Fruit fly (Drosophila melanogaster): ENCODE data around the gene CG15387.

CG15387 gene

DNA sequence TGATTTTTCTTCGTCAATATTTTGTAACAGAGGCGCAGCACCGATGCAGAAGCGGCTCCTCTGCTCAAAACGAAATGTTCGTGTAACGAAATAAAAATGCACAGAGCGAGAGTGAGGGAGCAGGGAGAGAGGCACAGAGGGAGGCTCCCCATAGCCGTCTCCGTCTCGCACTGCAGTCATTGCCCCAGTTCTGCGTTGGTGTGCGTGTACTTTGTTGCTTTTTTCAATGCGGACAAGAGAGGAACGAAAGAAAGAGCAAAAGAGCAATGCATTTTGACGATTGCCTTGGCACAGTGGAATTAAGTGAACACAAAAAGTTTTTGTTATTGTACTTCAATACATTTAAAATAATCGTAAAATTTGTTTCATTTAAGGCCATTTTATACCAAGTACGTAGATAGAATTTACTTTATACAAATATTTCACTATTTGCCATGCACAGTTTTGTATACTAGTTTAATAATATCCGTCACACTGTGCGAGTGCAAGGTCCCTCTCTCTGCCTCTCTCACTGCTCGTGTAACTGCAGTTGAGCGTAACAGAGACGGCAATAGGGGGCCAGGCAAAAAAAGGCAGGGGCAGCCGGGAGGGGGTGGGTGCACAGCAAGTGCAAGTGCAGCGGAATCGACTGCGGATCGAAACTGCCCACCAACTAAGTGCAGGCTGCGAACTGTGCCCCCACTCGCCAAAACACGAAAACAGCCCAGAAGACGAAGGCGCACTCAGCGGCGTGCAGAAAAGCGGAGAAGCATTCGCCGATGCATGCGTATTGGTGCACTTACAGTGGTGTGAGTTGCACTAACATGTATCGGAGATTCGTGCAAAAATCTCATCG is 23.9 kb downstream of the CG15387 start (continued):
- peak; percentile 97 for TF ChIP-seq bcd (GFP tag; optimal IDR thresholded peaks at IDR 0.05)
- TF ChIP-seq CG5180 (GFP tag; optimal IDR thresholded peaks at IDR 0.05): peak; percentile 91
- peak; percentile 64; the same call in 2 of the 3 replicates for TF ChIP-seq Opbp (GFP tag; IDR thresholded peaks at IDR 0.05; ENCODE audit: partially characterized antibody)
- TF ChIP-seq CG4617 (GFP tag; optimal IDR thresholded peaks at IDR 0.05; ENCODE audit: borderline replicate concordance): peak; percentile 98
- peak; percentile 98 for TF ChIP-seq seq (GFP tag; IDR thresholded peaks at IDR 0.05)
- TF ChIP-seq corto (GFP tag; optimal IDR thresholded peaks at IDR 0.05): peak; percentile 99
- TF ChIP-seq CG6683 (GFP tag; optimal IDR thresholded peaks at IDR 0.05): peak; percentile 93
- peak; percentile 77 for TF ChIP-seq CG8478 (optimal IDR thresholded peaks at IDR 0.05)
- no peak for TF ChIP-seq usp (GFP tag; optimal IDR thresholded peaks at IDR 0.05)
- peak; percentile 99 for TF ChIP-seq CG4404 (GFP tag; IDR thresholded peaks at IDR 0.05)
- TF ChIP-seq pho (GFP tag; optimal IDR thresholded peaks at IDR 0.05): peak; percentile 84
- peak; percentile 100 for TF ChIP-seq Drgx (GFP tag; IDR thresholded peaks at IDR 0.05)
- TF ChIP-seq CG5953 (GFP tag; IDR thresholded peaks at IDR 0.05): peak; percentile 99
- TF ChIP-seq CG34224 (GFP tag; IDR thresholded peaks at IDR 0.05; ENCODE audit: partially characterized antibody): no peak
- peak; percentile 96 for TF ChIP-seq crc (GFP tag; optimal IDR thresholded peaks at IDR 0.05)
- TF ChIP-seq chinmo (GFP tag; IDR thresholded peaks at IDR 0.05; ENCODE audit: partially characterized antibody): peak; percentile 73; the same call in 1 of the 4 replicates
- peak; percentile 99 for TF ChIP-seq CG1602 (GFP tag; optimal IDR thresholded peaks at IDR 0.05)
- TF ChIP-seq Lim3 (GFP tag; IDR thresholded peaks at IDR 0.05): peak; percentile 98
- peak; percentile 99 for TF ChIP-seq nom (GFP tag; optimal IDR thresholded peaks at IDR 0.05)
- peak; percentile 98 for TF ChIP-seq CG8089 (GFP tag; optimal IDR thresholded peaks at IDR 0.05)
- TF ChIP-seq br (optimal IDR thresholded peaks at IDR 0.05): no peak
- peak; percentile 89 for TF ChIP-seq CG4328 (GFP tag; optimal IDR thresholded peaks at IDR 0.05)
- TF ChIP-seq Ptx1 (GFP tag; IDR thresholded peaks at IDR 0.05): peak; percentile 98
- no peak for TF ChIP-seq Dref (GFP tag; IDR thresholded peaks at IDR 0.05)
- TF ChIP-seq lab (GFP tag; optimal IDR thresholded peaks at IDR 0.05): peak; percentile 96
- TF ChIP-seq Sox102F (GFP tag; optimal IDR thresholded peaks at IDR 0.05): peak; percentile 100
- peak; percentile 98 for TF ChIP-seq Hsf (GFP tag; optimal IDR thresholded peaks at IDR 0.05)
- peak; percentile 45 for TF ChIP-seq HLHmδ (GFP tag; optimal IDR thresholded peaks at IDR 0.05)
- TF ChIP-seq rib (GFP tag; IDR thresholded peaks at IDR 0.05): peak; percentile 47; the same call in 1 of the 2 replicates
- TF ChIP-seq pita (GFP tag; optimal IDR thresholded peaks at IDR 0.05): no peak
- TF ChIP-seq CG8359 (GFP tag; optimal IDR thresholded peaks at IDR 0.05; ENCODE audit: borderline replicate concordance): peak; percentile 96
- peak; percentile 100 for TF ChIP-seq CG2875 (GFP tag; optimal IDR thresholded peaks at IDR 0.05)
- peak; percentile 98 for TF ChIP-seq CG12104 (GFP tag; optimal IDR thresholded peaks at IDR 0.05)
- peak; percentile 98 for TF ChIP-seq row (GFP tag; IDR thresholded peaks at IDR 0.05)
- peak; percentile 14 for TF ChIP-seq gro (GFP tag; optimal IDR thresholded peaks at IDR 0.05)
- TF ChIP-seq CG18599 (GFP tag; optimal IDR thresholded peaks at IDR 0.05): peak; percentile 95
- TF ChIP-seq CG10431 (GFP tag; optimal IDR thresholded peaks at IDR 0.05): peak; percentile 98
- peak; percentile 99 for TF ChIP-seq Med (GFP tag)
- peak; percentile 99 for TF ChIP-seq CG8924 (tag; optimal IDR thresholded peaks at IDR 0.05)
- TF ChIP-seq gem (tag; optimal IDR thresholded peaks at IDR 0.05): peak; percentile 100
- TF ChIP-seq hth (optimal IDR thresholded peaks at IDR 0.05): no peak
- peak; percentile 98 to 100 for TF ChIP-seq eve (GFP tag; optimal IDR thresholded peaks at IDR 0.05)
- peak; percentile 96 for TF ChIP-seq CG15269 (tag; optimal IDR thresholded peaks at IDR 0.05)
- TF ChIP-seq gfzf (GFP tag; optimal IDR thresholded peaks at IDR 0.05): peak; percentile 31
- peak; percentile 92 for TF ChIP-seq Bdp1 (GFP tag; optimal IDR thresholded peaks at IDR 0.05)
- peak; percentile 93 for TF ChIP-seq CG17802 (tag; optimal IDR thresholded peaks at IDR 0.05)
- TF ChIP-seq wdn (GFP tag; IDR thresholded peaks at IDR 0.05): peak; percentile 84; the same call in 1 of the 2 replicates
- TF ChIP-seq unc-4 (GFP tag; IDR thresholded peaks at IDR 0.05; ENCODE audit: partially characterized antibody): no peak
- peak; percentile 99 for TF ChIP-seq CG2199 (GFP tag; IDR thresholded peaks at IDR 0.05)

Data from whole organism, embryonic.